Worm (Caenorhabditis elegans) whole organism, late embryonic: ENCODE results near the gene nlp-35.

Experiments used
- ceh-2 ChIP-seq: sonication (generic microtip); optimal IDR thresholded peaks from 2 replicates; lab custom pipeline; 2016; ENCODE audit warnings: missing genotype, missing genetic modification characterization, missing compliant biosample characterization
- elt-2 ChIP-seq: sonication (generic microtip); optimal IDR thresholded peaks from 2 replicates; lab custom pipeline; 2016; ENCODE audit warnings: missing genetic modification reagents, missing genetic modification characterization, missing compliant biosample characterization
- lim-6 ChIP-seq: sonication (generic microtip); optimal IDR thresholded peaks from 2 replicates; lab custom pipeline; 2016; ENCODE audit warnings: missing genetic modification characterization, missing compliant biosample characterization
- nhr-11 ChIP-seq: fragments of 150-350 bp; optimal IDR thresholded peaks from 2 replicates; lab custom pipeline; 2014; ENCODE audit warnings: missing biosample characterization, missing genetic modification characterization
- pat-9 ChIP-seq: fragments of 200-800 bp; sonication (Bioruptor generic); optimal IDR thresholded peaks from 2 replicates; lab custom pipeline; 2018; ENCODE audit warnings: mild to moderate bottlenecking, missing genetic modification characterization, moderate library complexity, missing compliant biosample characterization
- pha-2 ChIP-seq: sonication (generic microtip); optimal IDR thresholded peaks from 2 replicates; lab custom pipeline; 2017; ENCODE audit warnings: mild to moderate bottlenecking, missing genetic modification characterization, missing compliant biosample characterization
- tbx-2 ChIP-seq: sonication (generic microtip); optimal IDR thresholded peaks from 2 replicates; lab custom pipeline; 2016; ENCODE audit warnings: missing genetic modification characterization, missing compliant biosample characterization

ce11 chrIV:9534342-9534741, 15.6 kb upstream of the nlp-35 start:
- TF ChIP-seq lim-6 (no peak), pha-2 (tag; lab: Kevin White, UChicago) (no peak), pat-9 (tag; lab: Kevin White, UChicago) (no peak), tbx-2 (tag; lab: Kevin White, UChicago) (no peak), ceh-2 (tag; lab: Kevin White, UChicago) (no peak), elt-2 (tag; lab: Kevin White, UChicago) (no peak), nhr-11 (tag; lab: Kevin White, UChicago) (no peak)
